Fruit fly (Drosophila melanogaster): Measurements from ENCODE around the gene mad2.

The mad2 gene

dm6 chr3L:5770817-5771425 is 42.0 kb downstream of the mad2 start:
- TF ChIP-seq h (optimal IDR thresholded peaks at IDR 0.05) (no peak), ttk (optimal IDR thresholded peaks at IDR 0.05) (no peak), insv (optimal IDR thresholded peaks at IDR 0.05) (no peak)

dm6 chr3L:5770113-5770798 is 42.6 kb downstream of the mad2 start:
- TF ChIP-seq ttk (optimal IDR thresholded peaks at IDR 0.05) = peak; percentile 24
- TF ChIP-seq Sin3A (optimal IDR thresholded peaks at IDR 0.05) = no peak

- TF ChIP-seq psq (optimal IDR thresholded peaks at IDR 0.05) (peak; percentile 65), Myc (optimal IDR thresholded peaks at IDR 0.05) (no peak), Sin3A (optimal IDR thresholded peaks at IDR 0.05) (no peak), insv (optimal IDR thresholded peaks at IDR 0.05) (no peak), ttk (optimal IDR thresholded peaks at IDR 0.05) (no peak), h (optimal IDR thresholded peaks at IDR 0.05) (no peak)
Measured at dm6 chr3L:5768532-5769497, 44.1 kb downstream of the mad2 start, which contains the start of the genes Ppat-Dpck and scny. Gene Ppat-Dpck (minus strand): TSS chr3L:5768794. Gene scny (plus strand): TSS chr3L:5769002.

dm6 chr3L:5765844-5766200 is 47.1 kb downstream of the mad2 start, which contains the start of gene Txl:
Gene Txl (plus strand): TSS chr3L:5765846.
- TF ChIP-seq Sin3A (optimal IDR thresholded peaks at IDR 0.05) = no peak
- TF ChIP-seq h (optimal IDR thresholded peaks at IDR 0.05) = no peak
- no peak for TF ChIP-seq ttk (optimal IDR thresholded peaks at IDR 0.05)
- no peak for TF ChIP-seq insv (optimal IDR thresholded peaks at IDR 0.05)
- no peak for TF ChIP-seq Myc (optimal IDR thresholded peaks at IDR 0.05)
- TF ChIP-seq psq (optimal IDR thresholded peaks at IDR 0.05) = no peak

DNA sequence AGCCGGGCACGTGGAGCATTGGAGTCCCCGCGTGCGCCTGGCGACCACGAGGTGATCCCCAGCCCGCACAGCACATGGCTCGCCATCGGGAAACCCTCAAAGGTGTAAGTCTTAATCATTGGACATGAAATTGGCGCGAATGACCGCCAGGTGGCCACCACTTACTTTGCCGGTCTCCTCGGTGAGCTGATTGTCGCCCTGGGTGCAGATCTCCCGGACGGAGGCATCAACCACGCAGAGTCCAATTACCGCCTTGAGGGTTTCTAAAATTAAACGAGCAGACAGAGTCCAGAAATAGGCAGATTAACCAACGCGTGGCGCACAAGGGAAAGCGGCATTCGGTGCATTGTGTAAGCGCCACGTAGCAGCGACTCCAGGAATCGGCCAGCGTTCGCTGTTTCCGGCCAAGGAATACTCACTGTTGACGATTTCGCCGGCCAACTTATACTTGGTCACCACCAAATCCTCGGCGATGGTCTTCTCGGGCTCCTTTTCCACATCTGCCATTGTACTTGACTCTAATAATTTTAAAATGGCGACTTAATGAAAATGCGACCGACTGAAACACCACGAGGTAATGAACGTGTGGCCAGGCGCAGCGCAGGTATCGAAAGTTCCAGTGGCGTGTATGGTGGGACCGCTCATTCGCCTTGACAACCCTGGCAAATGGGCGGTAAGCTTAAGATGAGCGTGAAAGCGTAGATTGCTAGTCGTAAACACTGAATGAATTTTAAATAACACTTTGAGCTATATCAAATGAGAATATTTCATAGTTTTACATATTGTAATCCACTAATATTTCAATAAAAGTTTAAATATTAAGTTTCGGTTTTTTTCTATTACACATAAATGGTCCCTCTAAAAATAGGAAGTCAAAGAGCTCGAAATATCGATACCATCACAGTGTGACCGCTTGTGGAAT is 47.7 kb downstream of the mad2 start, which contains the start of gene CG10576:
CG10576 (minus strand) TSS at position 781 of the 922 bp plus-strand sequence.
- TF ChIP-seq insv (optimal IDR thresholded peaks at IDR 0.05) (no peak), h (optimal IDR thresholded peaks at IDR 0.05) (no peak), psq (optimal IDR thresholded peaks at IDR 0.05) (no peak), ttk (optimal IDR thresholded peaks at IDR 0.05) (no peak), Sin3A (optimal IDR thresholded peaks at IDR 0.05) (no peak), Myc (optimal IDR thresholded peaks at IDR 0.05) (no peak)

Measured in Kc167 (cell line).